Fruit fly (Drosophila melanogaster) whole organism, embryonic: Measurements from ENCODE around the gene Pi3K21B.
A peak's percentile ranks its signal among the peaks of the same experiment; 100 is the strongest.

Experiments
- Adf1 ChIP-seq: fragments of 200-800 bp; sonication (Bioruptor generic); IDR thresholded peaks from 2 replicates; pipeline ENCODE4 v1.3.6; 2022; ENCODE audit warnings: missing biosample characterization, missing genetic modification characterization
- B-H2 ChIP-seq: fragments of 200-800 bp; sonication (Bioruptor generic); optimal IDR thresholded peaks from 2 replicates; lab custom pipeline; 2018; ENCODE audit warnings: missing biosample characterization, mild to moderate bottlenecking, missing genetic modification characterization
- CG1024 ChIP-seq: fragments of 200-800 bp; sonication (Bioruptor generic); IDR thresholded peaks from 2 replicates; pipeline ENCODE4 v1.3.6; 2022; ENCODE audit warnings: missing biosample characterization, missing genetic modification characterization
- CG10959 ChIP-seq: fragments of 200-800 bp; sonication (Bioruptor generic); IDR thresholded peaks from 2 replicates; pipeline ENCODE4 v1.3.6; 2022; ENCODE audit warnings: missing biosample characterization, missing genetic modification characterization
- CG11456 ChIP-seq: fragments of 200-800 bp; sonication (Bioruptor generic); IDR thresholded peaks from 3 replicates; pipeline ENCODE4 v1.3.6; 2022; ENCODE audit warnings: missing biosample characterization, missing genetic modification characterization
- CG12236 ChIP-seq: fragments of 200-800 bp; sonication (Bioruptor generic); optimal IDR thresholded peaks from 2 replicates; lab custom pipeline; 2016; ENCODE audit warnings: missing biosample characterization, missing genetic modification characterization
- CG13287 ChIP-seq: fragments of 200-800 bp; sonication (Bioruptor generic); IDR thresholded peaks from 2 replicates; pipeline ENCODE4 v1.3.6; 2022; ENCODE audit warnings: missing biosample characterization, missing genetic modification characterization; ENCODE audit not compliant: partially characterized antibody
- CG13624 ChIP-seq: fragments of 200-800 bp; sonication (Bioruptor generic); optimal IDR thresholded peaks from 2 replicates; lab custom pipeline; 2016; ENCODE audit warnings: missing biosample characterization, missing genetic modification characterization
- CG16813 ChIP-seq: fragments of 200-800 bp; sonication (Bioruptor generic); IDR thresholded peaks from 3 replicates; pipeline ENCODE4 v1.3.6; 2022; ENCODE audit warnings: missing biosample characterization, missing genetic modification characterization; ENCODE audit not compliant: partially characterized antibody
- CG2712 ChIP-seq: fragments of 200-800 bp; optimal IDR thresholded peaks from 3 replicates; lab custom pipeline; 2019; ENCODE audit warnings: missing biosample characterization, mild to moderate bottlenecking, missing genetic modification characterization, moderate library complexity
- CG4360 ChIP-seq: fragments of 200-800 bp; sonication (Bioruptor generic); IDR thresholded peaks from 2 replicates; pipeline ENCODE4 v1.3.6; 2022; ENCODE audit warnings: missing biosample characterization, missing genetic modification characterization
- CG6683 ChIP-seq: fragments of 200-800 bp; sonication (Bioruptor generic); optimal IDR thresholded peaks from 2 replicates; lab custom pipeline; 2017; ENCODE audit warnings: missing biosample characterization, mild to moderate bottlenecking, missing genetic modification characterization, missing genetic modification reagents
- CG6854 ChIP-seq: fragments of 200-800 bp; sonication (Bioruptor generic); optimal IDR thresholded peaks from 3 replicates; lab custom pipeline; 2017; ENCODE audit warnings: missing biosample characterization, mild to moderate bottlenecking, missing genetic modification characterization
- CG7963 ChIP-seq: fragments of 200-800 bp; sonication (Bioruptor generic); IDR thresholded peaks from 3 replicates; pipeline ENCODE4 v1.3.6; 2022; ENCODE audit warnings: missing biosample characterization, missing genetic modification characterization; ENCODE audit not compliant: partially characterized antibody
- CG8388 ChIP-seq: fragments of 200-800 bp; sonication (Bioruptor generic); optimal IDR thresholded peaks from 2 replicates; lab custom pipeline; 2019; ENCODE audit warnings: missing biosample characterization, mild to moderate bottlenecking, missing genetic modification characterization, moderate library complexity
- CHES-1-like ChIP-seq: fragments of 200-800 bp; sonication (Bioruptor generic); optimal IDR thresholded peaks from 2 replicates; lab custom pipeline; 2016; ENCODE audit warnings: missing biosample characterization, missing genetic modification characterization
- Dll ChIP-seq: fragments of 200-800 bp; sonication (Bioruptor generic); IDR thresholded peaks from 4 replicates; pipeline ENCODE4 v1.3.6; 2022; ENCODE audit warnings: missing biosample characterization, missing genetic modification characterization; ENCODE audit not compliant: partially characterized antibody
- Fer1 ChIP-seq: fragments of 200-800 bp; sonication (Bioruptor generic); optimal IDR thresholded peaks from 2 replicates; lab custom pipeline; 2017; ENCODE audit warnings: missing biosample characterization, mild to moderate bottlenecking, missing genetic modification characterization
- HLHmδ ChIP-seq: fragments of 200-800 bp; sonication (Bioruptor generic); optimal IDR thresholded peaks from 2 replicates; lab custom pipeline; 2018; ENCODE audit warnings: missing biosample characterization, mild to moderate bottlenecking, missing genetic modification characterization, moderate library complexity
- Hand ChIP-seq: fragments of 200-800 bp; sonication (Bioruptor generic); optimal IDR thresholded peaks from 2 replicates; lab custom pipeline; 2017; ENCODE audit warnings: mild to moderate bottlenecking, missing biosample characterization, missing genetic modification reagents, missing genetic modification characterization
- Hey ChIP-seq: fragments of 200-800 bp; sonication (Bioruptor generic); optimal IDR thresholded peaks from 3 replicates; lab custom pipeline; 2018; ENCODE audit warnings: missing biosample characterization, mild to moderate bottlenecking, missing genetic modification characterization
- NC2β ChIP-seq: fragments of 200-800 bp; sonication (Bioruptor generic); optimal IDR thresholded peaks from 2 replicates; lab custom pipeline; 2016; ENCODE audit warnings: missing biosample characterization, missing genetic modification characterization
- Nf-YB ChIP-seq: fragments of 200-800 bp; sonication (Bioruptor generic); optimal IDR thresholded peaks from 3 replicates; lab custom pipeline; 2019; ENCODE audit warnings: missing biosample characterization, mild to moderate bottlenecking, missing genetic modification characterization, moderate library complexity
- Sox102F ChIP-seq: fragments of 200-800 bp; sonication (Bioruptor generic); optimal IDR thresholded peaks from 2 replicates; lab custom pipeline; 2018; ENCODE audit warnings: missing biosample characterization, mild to moderate bottlenecking, missing genetic modification characterization, moderate library complexity
- Tbp ChIP-seq: fragments of >200 bp; optimal IDR thresholded peaks from 2 replicates; lab custom pipeline; 2018; ENCODE audit warnings: missing biosample characterization, missing genetic modification characterization
- ac ChIP-seq: fragments of 200-800 bp; sonication (Bioruptor generic); optimal IDR thresholded peaks from 3 replicates; lab custom pipeline; 2017; ENCODE audit warnings: missing biosample characterization, mild to moderate bottlenecking, missing genetic modification characterization
- ara ChIP-seq: fragments of 200-800 bp; sonication (Bioruptor generic); IDR thresholded peaks from 2 replicates; pipeline ENCODE4 v1.3.6; 2022; ENCODE audit warnings: missing biosample characterization, missing genetic modification characterization
- az2 ChIP-seq: fragments of 200-800 bp; sonication (Bioruptor generic); optimal IDR thresholded peaks from 3 replicates; lab custom pipeline; 2016; ENCODE audit warnings: missing biosample characterization, missing genetic modification characterization
- ewg ChIP-seq: fragments of 200-800 bp; sonication (Bioruptor generic); optimal IDR thresholded peaks from 3 replicates; lab custom pipeline; 2017; ENCODE audit warnings: mild to moderate bottlenecking, missing biosample characterization, missing genetic modification reagents, missing genetic modification characterization
- gcm ChIP-seq: fragments of 200-800 bp; sonication (Bioruptor generic); optimal IDR thresholded peaks from 2 replicates; lab custom pipeline; 2019; ENCODE audit warnings: missing biosample characterization, mild to moderate bottlenecking, missing genetic modification characterization, moderate library complexity
- gsb ChIP-seq: fragments of 200-800 bp; sonication (Bioruptor generic); IDR thresholded peaks from 2 replicates; pipeline ENCODE4 v1.3.6; 2022; ENCODE audit warnings: missing biosample characterization, missing genetic modification characterization
- h ChIP-seq: fragments of >200 bp; optimal IDR thresholded peaks from 2 replicates; lab custom pipeline; 2017
- jigr1 ChIP-seq: fragments of 200-800 bp; sonication (Bioruptor generic); IDR thresholded peaks from 3 replicates; pipeline ENCODE4 v1.3.6; 2022; ENCODE audit warnings: missing biosample characterization, missing genetic modification characterization
- knrl ChIP-seq: fragments of 200-800 bp; sonication (Bioruptor generic); IDR thresholded peaks from 3 replicates; pipeline ENCODE4 v1.3.6; 2022; ENCODE audit warnings: missing biosample characterization, missing genetic modification characterization; ENCODE audit not compliant: partially characterized antibody
- lab ChIP-seq: fragments of 200-800 bp; sonication (Bioruptor generic); optimal IDR thresholded peaks from 3 replicates; lab custom pipeline; 2017; ENCODE audit warnings: missing biosample characterization, missing genetic modification characterization, mild to moderate bottlenecking, moderate library complexity, missing genetic modification reagents
- otp ChIP-seq: fragments of 200-800 bp; sonication (Bioruptor generic); IDR thresholded peaks from 3 replicates; pipeline ENCODE4, ENCODE4 v1.3.6; 2022; ENCODE audit warnings: missing biosample characterization, missing genetic modification characterization
- sens ChIP-seq: fragments of 200-800 bp; sonication (Bioruptor generic); peaks from one replicate; lab custom pipeline; 2016; ENCODE audit warnings: missing biosample characterization, missing genetic modification characterization
- slp2 ChIP-seq: fragments of 200-800 bp; sonication (Bioruptor generic); optimal IDR thresholded peaks from 2 replicates; lab custom pipeline; 2016; ENCODE audit warnings: missing biosample characterization, missing genetic modification characterization
- sna ChIP-seq: fragments of 200-800 bp; sonication (Bioruptor generic); IDR thresholded peaks from 2 replicates; pipeline ENCODE4 v1.3.6; 2022; ENCODE audit warnings: missing biosample characterization, missing genetic modification characterization; ENCODE audit not compliant: partially characterized antibody
- sug ChIP-seq: fragments of 200-800 bp; optimal IDR thresholded peaks from 2 replicates; lab custom pipeline; 2019; ENCODE audit warnings: missing biosample characterization, mild to moderate bottlenecking, missing genetic modification characterization, moderate library complexity
- tna ChIP-seq: fragments of 200-800 bp; sonication (Bioruptor generic); IDR thresholded peaks from 2 replicates; pipeline ENCODE4 v1.3.6; 2022; ENCODE audit warnings: missing biosample characterization, missing genetic modification characterization; ENCODE audit not compliant: partially characterized antibody

Pi3K21B gene

dm6 chr2L:309812-310431 lies 12.2 kb downstream of the Pi3K21B start (continued):
- TF ChIP-seq CG13287 (GFP tag; lab: Robert Waterston, UW) (no peak; the same call in none of the 2 replicates), CG2712 (tag; lab: Kevin White, UChicago) (no peak), jigr1 (GFP tag; lab: Robert Waterston, UW) (no peak), NC2β (GFP tag; lab: Kevin White, UChicago) (no peak), otp (GFP tag; lab: Robert Waterston, UW) (peak; percentile 18; the same call in 1 of the 3 replicates), Sox102F (GFP tag; lab: Kevin White, UChicago) (no peak), gsb (GFP tag; lab: Robert Waterston, UW) (no peak), Hey (tag; lab: Kevin White, UChicago) (no peak), az2 (no peak), CG1024 (no peak), HLHmδ (GFP tag; lab: Kevin White, UChicago) (no peak), Nf-YB (GFP tag; lab: Kevin White, UChicago) (no peak), sug (tag; lab: Kevin White, UChicago) (peak; percentile 80), tna (no peak), CG4360 (GFP tag; lab: Robert Waterston, UW) (no peak), ac (GFP tag; lab: Kevin White, UChicago) (no peak), sna (no peak), CG6683 (no peak), Tbp (GFP tag; lab: Kevin White, UChicago) (no peak), ewg (GFP tag; lab: Kevin White, UChicago) (no peak), CG16813 (no peak), B-H2 (GFP tag; lab: Kevin White, UChicago) (no peak), CG6854 (GFP tag; lab: Kevin White, UChicago) (no peak), Hand (GFP tag; lab: Kevin White, UChicago) (no peak), CG13624 (no peak), lab (no peak), h (lab: Kevin White, UChicago) (no peak), Fer1 (GFP tag; lab: Kevin White, UChicago) (peak; percentile 10), gcm (GFP tag; lab: Kevin White, UChicago) (no peak), CG12236 (GFP tag; lab: Kevin White, UChicago) (no peak), CHES-1-like (GFP tag; lab: Kevin White, UChicago) (no peak), CG10959 (GFP tag; lab: Robert Waterston, UW) (no peak), Dll (no peak), CG7963 (no peak), Adf1 (peak; percentile 23; the same call in 1 of the 2 replicates), ara (GFP tag; lab: Robert Waterston, UW) (no peak), CG11456 (GFP tag; lab: Robert Waterston, UW) (no peak), knrl (GFP tag; lab: Robert Waterston, UW) (no peak), CG8388 (no peak)

- TF ChIP-seq slp2 (GFP tag; lab: Kevin White, UChicago) = no peak
- peak; percentile 30 for TF ChIP-seq sens (GFP tag; lab: Kevin White, UChicago)
Observed at dm6 chr2L:319159-319558, 21.5 kb downstream of the Pi3K21B start, which contains the start of gene CG11912. TSS of gene CG11912 (minus strand) at chr2L:319259.
